Worm (Caenorhabditis elegans): ENCODE data around the gene usp-50.

- TF ChIP-seq fos-1 (tag; optimal IDR thresholded peaks at IDR 0.05) (no peak), blmp-1 (tag; optimal IDR thresholded peaks at IDR 0.05; ENCODE audit: insufficient read depth) (no peak), gmeb-1 (tag; optimal IDR thresholded peaks at IDR 0.05) (no peak), ztf-11 (tag; optimal IDR thresholded peaks at IDR 0.05) (no peak), zag-1 (tag; optimal IDR thresholded peaks at IDR 0.05) (no peak), ztf-4 (tag; optimal IDR thresholded peaks at IDR 0.05) (no peak), egl-27 (tag; optimal IDR thresholded peaks at IDR 0.05) (no peak), unc-62 (GFP tag; optimal IDR thresholded peaks at IDR 0.05) (no peak)
These were observed 37.8 kb downstream of the usp-50 start for ce11 chrV:17962500-17962899.

Measured in whole organism, L2 larva.